Fruit fly (Drosophila melanogaster): Measurements from ENCODE around the gene CG9330.

The CG9330 gene

dm6 chr3L:19634788-19635448 is 48.9 kb downstream of the CG9330 start (continued):
- TF ChIP-seq CG2199 (GFP tag; IDR thresholded peaks at IDR 0.05), result no peak
- peak; percentile 43; the same call in 1 of the 2 replicates for TF ChIP-seq CG17328 (GFP tag; IDR thresholded peaks at IDR 0.05)
- TF ChIP-seq Oli (tag; optimal IDR thresholded peaks at IDR 0.05), result peak; percentile 63
- TF ChIP-seq Hr39 (optimal IDR thresholded peaks at IDR 0.05), result no peak
- no peak for TF ChIP-seq MESR4 (GFP tag; optimal IDR thresholded peaks at IDR 0.05)
- TF ChIP-seq CG18011 (GFP tag; optimal IDR thresholded peaks at IDR 0.05), result no peak
- TF ChIP-seq CG6272 (GFP tag; IDR thresholded peaks at IDR 0.05), result no peak
- no peak for TF ChIP-seq ash1 (GFP tag; optimal IDR thresholded peaks at IDR 0.05)
- TF ChIP-seq ewg (GFP tag; optimal IDR thresholded peaks at IDR 0.05), result no peak
- TF ChIP-seq Kr (GFP tag; optimal IDR thresholded peaks at IDR 0.05), result no peak
- TF ChIP-seq NfI (GFP tag; optimal IDR thresholded peaks at IDR 0.05), result no peak
- TF ChIP-seq gcm (GFP tag; optimal IDR thresholded peaks at IDR 0.05), result peak; percentile 61
- no peak for TF ChIP-seq otp (GFP tag; IDR thresholded peaks at IDR 0.05)
- no peak for TF ChIP-seq ham (GFP tag; IDR thresholded peaks at IDR 0.05)
- no peak for TF ChIP-seq CG10431 (GFP tag; optimal IDR thresholded peaks at IDR 0.05)
- peak; percentile 84 for TF ChIP-seq CG10267 (tag; optimal IDR thresholded peaks at IDR 0.05)
- TF ChIP-seq CG14441 (GFP tag; IDR thresholded peaks at IDR 0.05), result no peak; the same call in 1 of the 2 replicates
- no peak for TF ChIP-seq Neu2 (GFP tag; optimal IDR thresholded peaks at IDR 0.05; ENCODE audit: borderline replicate concordance)
- TF ChIP-seq D19A (tag; optimal IDR thresholded peaks at IDR 0.05), result peak; percentile 78
- peak; percentile 19 for TF ChIP-seq sd (tag; optimal IDR thresholded peaks at IDR 0.05)
- peak; percentile 48 for TF ChIP-seq CG4360 (GFP tag; IDR thresholded peaks at IDR 0.05)
- TF ChIP-seq Adf1 (GFP tag; IDR thresholded peaks at IDR 0.05), result peak; percentile 74
- no peak for TF ChIP-seq grn (GFP tag; optimal IDR thresholded peaks at IDR 0.05)
- TF ChIP-seq CG14050 (GFP tag; IDR thresholded peaks at IDR 0.05), result no peak
- no peak for TF ChIP-seq zf30C (GFP tag; optimal IDR thresholded peaks at IDR 0.05)
- TF ChIP-seq insv (GFP tag; optimal IDR thresholded peaks at IDR 0.05), result no peak
- TF ChIP-seq CG14710 (tag; optimal IDR thresholded peaks at IDR 0.05), result peak; percentile 90
- TF ChIP-seq CG12769 (tag; optimal IDR thresholded peaks at IDR 0.05), result no peak
- peak; percentile 83; the same call in 1 of the 2 replicates for TF ChIP-seq al (GFP tag; IDR thresholded peaks at IDR 0.05)
- no peak for TF ChIP-seq Vsx1 (GFP tag; optimal IDR thresholded peaks at IDR 0.05)
- no peak for TF ChIP-seq CrebB (tag; optimal IDR thresholded peaks at IDR 0.05)
- no peak for TF ChIP-seq gsb (GFP tag; IDR thresholded peaks at IDR 0.05)
- TF ChIP-seq Nf-YC (tag; optimal IDR thresholded peaks at IDR 0.05), result peak; percentile 35
- no peak for TF ChIP-seq fd64A (GFP tag; optimal IDR thresholded peaks at IDR 0.05)
- TF ChIP-seq jigr1 (GFP tag; IDR thresholded peaks at IDR 0.05), result no peak
- peak; percentile 63 for TF ChIP-seq Hr3 (GFP tag; optimal IDR thresholded peaks at IDR 0.05)
- no peak for TF ChIP-seq fd102C (GFP tag; optimal IDR thresholded peaks at IDR 0.05)
- peak; percentile 49 for TF ChIP-seq CG11696 (GFP tag; IDR thresholded peaks at IDR 0.05)
- TF ChIP-seq exex (tag; optimal IDR thresholded peaks at IDR 0.05), result peak; percentile 52
- TF ChIP-seq tin (GFP tag; optimal IDR thresholded peaks at IDR 0.05), result peak; percentile 74
- no peak for TF ChIP-seq Doc3 (GFP tag; IDR thresholded peaks at IDR 0.05; ENCODE audit: partially characterized antibody)
- peak; percentile 87; the same call in 2 of the 3 replicates for TF ChIP-seq dysf (GFP tag; IDR thresholded peaks at IDR 0.05)
- TF ChIP-seq CG8290 (GFP tag; optimal IDR thresholded peaks at IDR 0.05), result peak; percentile 26
- TF ChIP-seq CG8290 (tag; optimal IDR thresholded peaks at IDR 0.05), result peak in 1 of 2 experiments; percentile 16
- TF ChIP-seq CG11085 (GFP tag; IDR thresholded peaks at IDR 0.05), result peak; percentile 67; the same call in 1 of the 2 replicates
- no peak for TF ChIP-seq h (optimal IDR thresholded peaks at IDR 0.05)
- no peak for TF ChIP-seq CG12236 (GFP tag; optimal IDR thresholded peaks at IDR 0.05)
- peak; percentile 17 for TF ChIP-seq odd (GFP tag; optimal IDR thresholded peaks at IDR 0.05)
- TF ChIP-seq CG12071 (GFP tag; optimal IDR thresholded peaks at IDR 0.05), result no peak
- TF ChIP-seq CG6683 (GFP tag; optimal IDR thresholded peaks at IDR 0.05), result peak; percentile 66
- no peak for TF ChIP-seq ken (GFP tag; IDR thresholded peaks at IDR 0.05)
